Worm (Caenorhabditis elegans) whole organism, L4 larva: Measurements from ENCODE around the gene F35F10.7.

Source experiments
- F26F4.8 ChIP-seq: fragments of 200-800 bp; sonication (Bioruptor generic); conservative IDR thresholded peaks from 2 replicates; pipeline ENCODE4 v1.3.6; 2022; ENCODE audit warnings: missing genetic modification characterization, missing compliant biosample characterization
- R02D3.7 ChIP-seq: fragments of 150-350 bp; sonication (generic microtip); optimal IDR thresholded peaks from 3 replicates; lab custom pipeline; 2014; ENCODE audit warnings: missing biosample characterization, missing genetic modification characterization
- T20F7.1 ChIP-seq: fragments of 200-800 bp; sonication (Bioruptor generic); optimal IDR thresholded peaks from 2 replicates; lab custom pipeline; 2018; ENCODE audit warnings: mild to moderate bottlenecking, missing genetic modification characterization, missing compliant biosample characterization
- Y5F2A.4 ChIP-seq: fragments of 200-800 bp; sonication (Bioruptor generic); optimal IDR thresholded peaks from 2 replicates; lab custom pipeline; 2018; ENCODE audit warnings: mild to moderate bottlenecking, missing genetic modification characterization, missing compliant biosample characterization
- ZK337.2 ChIP-seq: fragments of 200-800 bp; sonication (Bioruptor generic); IDR thresholded peaks from 2 replicates; pipeline ENCODE4 v1.3.6; 2022; ENCODE audit warnings: missing genetic modification reagents, missing genetic modification characterization, missing compliant biosample characterization
- aha-1 ChIP-seq: fragments of 150-350 bp; peaks from one replicate; lab custom pipeline; 2014; ENCODE audit warnings: missing biosample characterization, missing genetic modification characterization
- aly-2 ChIP-seq: sonication (generic microtip); optimal IDR thresholded peaks from 2 replicates; lab custom pipeline; 2018; ENCODE audit warnings: missing biosample characterization, missing genetic modification characterization
- arid-1 ChIP-seq: fragments of 200-800 bp; sonication (Bioruptor generic); conservative IDR thresholded peaks from 2 replicates; pipeline ENCODE4 v1.3.6; 2022; ENCODE audit warnings: missing genetic modification reagents, missing genetic modification characterization, missing compliant biosample characterization
- ceh-28 ChIP-seq: fragments of 150-350 bp; optimal IDR thresholded peaks from 2 replicates; lab custom pipeline; 2014; ENCODE audit warnings: missing biosample characterization, missing genetic modification reagents, missing genetic modification characterization
- ceh-32 ChIP-seq: sonication (generic microtip); optimal IDR thresholded peaks from 2 replicates; lab custom pipeline; 2016; ENCODE audit warnings: mild to moderate bottlenecking, missing genetic modification characterization, missing compliant biosample characterization; ENCODE audit not compliant: poor library complexity
- ceh-44 ChIP-seq: fragments of 200-800 bp; sonication (Bioruptor generic); IDR thresholded peaks from 2 replicates; pipeline ENCODE4 v1.3.6; 2022; ENCODE audit warnings: missing genetic modification reagents, missing genetic modification characterization, missing compliant biosample characterization
- dmd-9 ChIP-seq: fragments of 200-800 bp; sonication (Bioruptor generic); IDR thresholded peaks from 2 replicates; pipeline ENCODE4 v1.3.6; 2022; ENCODE audit warnings: missing genetic modification reagents, missing genetic modification characterization, missing compliant biosample characterization
- dpl-1 ChIP-seq: fragments of 150-350 bp; optimal IDR thresholded peaks from 2 replicates; lab custom pipeline; 2014; ENCODE audit warnings: missing biosample characterization, missing genetic modification reagents, missing genetic modification characterization
- duxl-1 ChIP-seq: sonication (generic microtip); optimal IDR thresholded peaks from 2 replicates; lab custom pipeline; 2016; ENCODE audit warnings: mild to moderate bottlenecking, missing genetic modification characterization, moderate library complexity, missing compliant biosample characterization; ENCODE audit not compliant: poor library complexity
- dve-1 ChIP-seq: sonication (generic microtip); optimal IDR thresholded peaks from 2 replicates; lab custom pipeline; 2017; ENCODE audit warnings: antibody characterized with exemption, mild to moderate bottlenecking, missing genetic modification characterization, missing compliant biosample characterization; ENCODE audit not compliant: insufficient read depth
- hif-1 ChIP-seq, 2 experiments: sonication (generic microtip); optimal IDR thresholded peaks; 2 replicates each; lab custom pipeline; 2016 to 2017; ENCODE audit warnings: missing compliant biosample characterization in 2 of 2, missing genetic modification characterization in 2 of 2, missing genetic modification reagents in 2 of 2, missing genotype in 2 of 2, mild to moderate bottlenecking in 1 of 2
- hlh-30 ChIP-seq: sonication (generic microtip); optimal IDR thresholded peaks from 2 replicates; lab custom pipeline; 2017; ENCODE audit warnings: antibody characterized with exemption, mild to moderate bottlenecking, missing genetic modification characterization, missing compliant biosample characterization; ENCODE audit not compliant: insufficient read depth
- lin-1 ChIP-seq: fragments of 200-800 bp; sonication (Bioruptor generic); IDR thresholded peaks from 2 replicates; pipeline ENCODE4 v1.3.6; 2022; ENCODE audit warnings: missing genetic modification reagents, missing genetic modification characterization, missing compliant biosample characterization
- lin-13 ChIP-seq: fragments of 150-350 bp; optimal IDR thresholded peaks from 2 replicates; lab custom pipeline; 2014; ENCODE audit warnings: missing biosample characterization, missing genetic modification reagents, missing genetic modification characterization
- lin-29 ChIP-seq: fragments of 200-800 bp; sonication (Bioruptor generic); IDR thresholded peaks from 2 replicates; pipeline ENCODE4 v1.3.6; 2022; ENCODE audit warnings: missing genetic modification reagents, missing genetic modification characterization, missing compliant biosample characterization
- lsy-2 ChIP-seq, 2 experiments: fragments of 150-350 bp in 1 of 2; sonication (generic microtip) in 1 of 2; optimal IDR thresholded peaks; 2 replicates each; lab custom pipeline; 2014 to 2017; ENCODE audit warnings: missing biosample characterization in 2 of 2, missing genetic modification characterization in 2 of 2
- mdt-29 ChIP-seq: fragments of 200-800 bp; sonication (Bioruptor generic); IDR thresholded peaks from 2 replicates; pipeline ENCODE4 v1.3.6; 2022; ENCODE audit warnings: missing genetic modification reagents, missing genetic modification characterization, missing compliant biosample characterization
- mes-2 ChIP-seq: sonication (generic microtip); optimal IDR thresholded peaks from 2 replicates; lab custom pipeline; 2016; ENCODE audit warnings: missing genotype, mild to moderate bottlenecking, missing genetic modification characterization, missing compliant biosample characterization; ENCODE audit not compliant: poor library complexity, severe bottlenecking
- mxl-2 ChIP-seq: fragments of 200-800 bp; sonication (Bioruptor generic); conservative IDR thresholded peaks from 2 replicates; pipeline ENCODE4 v1.3.6; 2022; ENCODE audit warnings: missing genetic modification reagents, missing genetic modification characterization, missing compliant biosample characterization
- nhr-11 ChIP-seq: fragments of 150-350 bp; optimal IDR thresholded peaks from 2 replicates; lab custom pipeline; 2014; ENCODE audit warnings: missing biosample characterization, missing genetic modification characterization
- nhr-237 ChIP-seq: sonication (generic microtip); optimal IDR thresholded peaks from 2 replicates; lab custom pipeline; 2017; ENCODE audit warnings: missing biosample characterization, missing genetic modification characterization
- nhr-25 ChIP-seq: sonication (generic microtip); optimal IDR thresholded peaks from 2 replicates; lab custom pipeline; 2017; ENCODE audit warnings: missing genetic modification characterization, mild to moderate bottlenecking, missing compliant biosample characterization, antibody characterized with exemption, moderate library complexity, borderline replicate concordance; ENCODE audit not compliant: insufficient read depth
- nhr-28 ChIP-seq: fragments of 150-350 bp; optimal IDR thresholded peaks from 2 replicates; lab custom pipeline; 2014; ENCODE audit warnings: missing biosample characterization, missing genetic modification characterization
- nhr-48 ChIP-seq: sonication (generic microtip); optimal IDR thresholded peaks from 2 replicates; lab custom pipeline; 2016; ENCODE audit warnings: mild to moderate bottlenecking, missing genetic modification characterization, missing compliant biosample characterization
- nhr-77 ChIP-seq: fragments of 150-350 bp; optimal IDR thresholded peaks from 2 replicates; lab custom pipeline; 2014; ENCODE audit warnings: missing biosample characterization, missing genetic modification characterization
- pha-4 ChIP-seq, 2 experiments: fragments of 150-350 bp in 1 of 2; fragments of 200-800 bp in 1 of 2; sonication (Bioruptor generic) in 1 of 2; IDR thresholded peaks in 1 of 2; optimal IDR thresholded peaks in 1 of 2; 2 replicates each; pipeline versions ENCODE4 v1.3.6 to Lab custom; 2014 to 2022; ENCODE audit warnings: missing genetic modification characterization in 2 of 2, missing genetic modification reagents in 2 of 2, missing biosample characterization in 1 of 2, missing compliant biosample characterization in 1 of 2
- rbr-2 ChIP-seq: sonication (generic microtip); optimal IDR thresholded peaks from 2 replicates; lab custom pipeline; 2016; ENCODE audit warnings: missing genotype, missing genetic modification characterization, missing compliant biosample characterization
- saeg-2 ChIP-seq: fragments of 200-800 bp; sonication (Bioruptor generic); IDR thresholded peaks from 2 replicates; pipeline ENCODE4 v1.3.6; 2022; ENCODE audit warnings: missing genetic modification reagents, missing genetic modification characterization, missing compliant biosample characterization
- sdz-12 ChIP-seq: fragments of 200-800 bp; sonication (Bioruptor generic); optimal IDR thresholded peaks from 2 replicates; lab custom pipeline; 2018; ENCODE audit warnings: mild to moderate bottlenecking, missing genetic modification characterization, missing compliant biosample characterization
- spr-1 ChIP-seq: sonication (generic microtip); optimal IDR thresholded peaks from 2 replicates; lab custom pipeline; 2016; ENCODE audit warnings: mild to moderate bottlenecking, missing genetic modification characterization, missing compliant biosample characterization
- spr-3 ChIP-seq: fragments of 200-800 bp; sonication (Bioruptor generic); optimal IDR thresholded peaks from 2 replicates; lab custom pipeline; 2018; ENCODE audit warnings: mild to moderate bottlenecking, missing genetic modification characterization, missing compliant biosample characterization
- unc-62 ChIP-seq, 3 experiments: fragments of 150-350 bp in 1 of 3; sonication (generic microtip); optimal IDR thresholded peaks in 2 of 3; peaks in 1 of 3; 1 replicate in 1 of 3; 2 replicates in 2 of 3; lab custom pipeline; 2014 to 2017; ENCODE audit warnings: missing biosample characterization in 3 of 3, missing genetic modification characterization in 3 of 3, missing genetic modification reagents in 3 of 3, missing genotype in 1 of 3
- zag-1 ChIP-seq: fragments of 150-350 bp; optimal IDR thresholded peaks from 2 replicates; lab custom pipeline; 2014; ENCODE audit warnings: missing biosample characterization, missing genetic modification characterization
- zip-2 ChIP-seq: fragments of 150-350 bp; optimal IDR thresholded peaks from 2 replicates; lab custom pipeline; 2014; ENCODE audit warnings: missing biosample characterization, missing genetic modification characterization
- ztf-11 ChIP-seq: fragments of 150-350 bp; optimal IDR thresholded peaks from 2 replicates; lab custom pipeline; 2014; ENCODE audit warnings: missing biosample characterization, missing genetic modification characterization

F35F10.7 gene

ce11 chrV:3324178-3324577 is 36.9 kb upstream of the F35F10.7 start, which contains the start of gene C17B7.8:
TSS of gene C17B7.8 (minus strand) at chrV:3324278.
- TF ChIP-seq saeg-2 (GFP tag; lab: Robert Waterston, UW) (no peak), spr-3 (GFP tag; lab: Kevin White, UChicago) (no peak), ZK337.2 (GFP tag; lab: Robert Waterston, UW) (no peak), dmd-9 (no peak), ceh-32 (tag; lab: Kevin White, UChicago) (no peak), mxl-2 (GFP tag; lab: Robert Waterston, UW) (no peak), Y5F2A.4 (no peak), aha-1 (tag; lab: Kevin White, UChicago) (peak; percentile 31)

- TF ChIP-seq ztf-11 (tag; lab: Kevin White, UChicago) (no peak), T20F7.1 (GFP tag; lab: Kevin White, UChicago) (no peak)
Measured at ce11 chrV:3320432-3320831, 33.2 kb upstream of the F35F10.7 start, which contains the start of gene C17B7.14. TSS of gene C17B7.14 (minus strand) at chrV:3320532.

- TF ChIP-seq saeg-2 (GFP tag; lab: Robert Waterston, UW) (no peak), lin-29 (no peak)
Measured at ce11 chrV:3320005-3320404, 32.8 kb upstream of the F35F10.7 start, which contains the start of gene F35F10.14. TSS of gene F35F10.14 (minus strand) at chrV:3320105.

- TF ChIP-seq sdz-12 (GFP tag; lab: Kevin White, UChicago) (no peak), nhr-11 (no peak), pha-4 (GFP tag; IDR thresholded peaks at IDR 0.05; lab: Robert Waterston, UW) (no peak), pha-4 (tag; optimal IDR thresholded peaks at IDR 0.05; lab: Kevin White, UChicago) (no peak), ceh-28 (tag; lab: Kevin White, UChicago) (no peak)
Measured at ce11 chrV:3318975-3319374, 31.7 kb upstream of the F35F10.7 start, which contains the start of gene F35F10.13. TSS of gene F35F10.13 (minus strand) at chrV:3319075.

- TF ChIP-seq F26F4.8 (GFP tag; lab: Robert Waterston, UW), result no peak
- TF ChIP-seq R02D3.7, result no peak
- no peak for TF ChIP-seq duxl-1 (tag; lab: Kevin White, UChicago)
- no peak for TF ChIP-seq zag-1 (tag; lab: Kevin White, UChicago)
- TF ChIP-seq nhr-237 (tag; lab: Kevin White, UChicago), result no peak
- TF ChIP-seq ceh-44 (GFP tag; lab: Robert Waterston, UW), result no peak
- no peak for TF ChIP-seq mes-2 (tag; lab: Kevin White, UChicago)
- no peak for TF ChIP-seq mdt-29 (GFP tag; lab: Robert Waterston, UW)
- TF ChIP-seq spr-1 (tag; lab: Kevin White, UChicago), result no peak
- no peak for TF ChIP-seq aly-2 (tag; lab: Kevin White, UChicago)
- no peak for TF ChIP-seq zip-2 (tag; lab: Kevin White, UChicago)
- no peak for TF ChIP-seq nhr-48
- no peak for TF ChIP-seq arid-1
- TF ChIP-seq, all 104 proteins: peak for 0
Measured at ce11 chrV:3316108-3316507, 28.9 kb upstream of the F35F10.7 start, which contains the start of gene F35F10.1. TSS of gene F35F10.1 (plus strand) at chrV:3316307.

- TF ChIP-seq nhr-48, result peak; percentile 90
- TF ChIP-seq dpl-1 (GFP tag; lab: Kevin White, UChicago), result peak; percentile 66
- TF ChIP-seq hif-1 (tag; optimal IDR thresholded peaks at IDR 0.05; lab: Kevin White, UChicago), result peak in 1 of 2 experiments; percentile 64
- peak; percentile 79 for TF ChIP-seq nhr-77 (tag; lab: Kevin White, UChicago)
- peak; percentile 26 to 79 for TF ChIP-seq lsy-2 (tag; optimal IDR thresholded peaks at IDR 0.05; lab: Kevin White, UChicago)
- peak; percentile 89 for TF ChIP-seq dve-1 (tag; lab: Kevin White, UChicago)
- TF ChIP-seq lin-13 (GFP tag; lab: Kevin White, UChicago), result no peak
- peak; percentile 58 for TF ChIP-seq hlh-30 (tag; lab: Kevin White, UChicago)
- peak; percentile 5 for TF ChIP-seq zip-2 (tag; lab: Kevin White, UChicago)
- peak; percentile 67; the same call in 1 of the 2 replicates for TF ChIP-seq arid-1
- peak; percentile 90 for TF ChIP-seq nhr-28 (tag; lab: Kevin White, UChicago)
- TF ChIP-seq nhr-25, result peak; percentile 53
- TF ChIP-seq lin-1 (GFP tag; lab: Robert Waterston, UW), result peak; percentile 89
- no peak for TF ChIP-seq zag-1 (tag; lab: Kevin White, UChicago)
- TF ChIP-seq rbr-2, result peak; percentile 56
- TF ChIP-seq unc-62 (GFP tag; optimal IDR thresholded peaks at IDR 0.05 in 1 of 2; lab: Kevin White, UChicago), result peak in 1 of 2 experiments; percentile 97
- TF ChIP-seq unc-62 (tag; optimal IDR thresholded peaks at IDR 0.05; lab: Kevin White, UChicago), result no peak
Measured at ce11 chrV:3315308-3315707, 28.1 kb upstream of the F35F10.7 start, which contains the start of gene arrd-19. TSS of gene arrd-19 (minus strand) at chrV:3315516.
